Worm (Caenorhabditis elegans): ENCODE data around the gene his-17.

DNA sequence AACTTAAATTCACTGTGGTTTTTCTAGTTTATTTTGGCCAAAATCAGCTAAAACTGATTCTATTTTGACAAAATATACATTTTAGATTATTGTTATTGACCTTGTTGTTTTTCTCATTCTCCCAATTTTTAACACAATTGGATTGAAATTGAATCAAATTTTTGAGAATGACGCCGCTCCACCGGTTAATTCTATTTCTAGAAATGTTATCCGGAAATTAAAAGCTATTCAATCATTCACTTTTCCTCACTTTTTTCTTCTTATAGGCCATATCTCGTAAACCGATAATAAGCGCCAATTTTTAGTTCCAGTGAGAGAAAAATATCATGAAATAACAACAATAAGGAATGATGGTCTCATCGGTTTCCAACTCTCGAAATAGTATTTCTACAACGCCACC is 4.9 kb upstream of the his-17 start, which contains the start of gene frpr-12:
- no peak for TF ChIP-seq zip-5 (tag; optimal IDR thresholded peaks at IDR 0.05)
- no peak for TF ChIP-seq ztf-16 (tag; optimal IDR thresholded peaks at IDR 0.05)
- TF ChIP-seq elt-2 (tag; optimal IDR thresholded peaks at IDR 0.05): no peak
- no peak for TF ChIP-seq rnt-1 (tag; optimal IDR thresholded peaks at IDR 0.05)
- no peak for TF ChIP-seq unc-86 (tag; optimal IDR thresholded peaks at IDR 0.05)
- TF ChIP-seq ama-1 (optimal IDR thresholded peaks at IDR 0.05): no peak
- no peak for TF ChIP-seq odd-2 (tag; optimal IDR thresholded peaks at IDR 0.05)
- no peak for TF ChIP-seq ceh-31 (tag; optimal IDR thresholded peaks at IDR 0.05)
- TF ChIP-seq ceh-19 (GFP tag; optimal IDR thresholded peaks at IDR 0.05): no peak
- no peak for TF ChIP-seq ttx-3 (tag; optimal IDR thresholded peaks at IDR 0.05)
